Fruit fly (Drosophila melanogaster) whole organism, embryonic: Measurements from ENCODE around the gene Octbeta2R.
A peak's percentile ranks its signal among the peaks of the same experiment; 100 is the strongest.

Source experiments
- Atf6 ChIP-seq: fragments of 200-800 bp; sonication (Bioruptor generic); IDR thresholded peaks from 2 replicates; pipeline ENCODE4 v1.3.6; 2022; ENCODE audit warnings: missing biosample characterization, missing genetic modification characterization
- Awh ChIP-seq: fragments of 200-800 bp; sonication (Bioruptor generic); IDR thresholded peaks from 2 replicates; pipeline ENCODE4, ENCODE4 v1.3.6; 2022; ENCODE audit warnings: missing biosample characterization, missing genetic modification characterization
- B-H1 ChIP-seq: fragments of 200-800 bp; sonication (Bioruptor generic); IDR thresholded peaks from 3 replicates; pipeline ENCODE4 v1.3.6; 2022; ENCODE audit warnings: missing biosample characterization, missing genetic modification characterization
- CG10267 ChIP-seq: fragments of 200-800 bp; sonication (Bioruptor generic); optimal IDR thresholded peaks from 2 replicates; lab custom pipeline; 2018; ENCODE audit warnings: missing biosample characterization, mild to moderate bottlenecking, missing genetic modification characterization, moderate library complexity
- CG11093 ChIP-seq: fragments of 200-800 bp; sonication (Bioruptor generic); IDR thresholded peaks from 3 replicates; pipeline ENCODE4 v1.3.6; 2022; ENCODE audit warnings: missing biosample characterization, missing genetic modification characterization
- CG11560 ChIP-seq: fragments of 200-800 bp; sonication (Bioruptor generic); IDR thresholded peaks from 3 replicates; pipeline ENCODE4 v1.3.6; 2022; ENCODE audit warnings: missing biosample characterization, missing genetic modification characterization
- CG11696 ChIP-seq: fragments of 200-800 bp; sonication (Bioruptor generic); IDR thresholded peaks from 2 replicates; pipeline ENCODE4 v1.3.6; 2022; ENCODE audit warnings: missing biosample characterization, missing genetic modification characterization
- CG13624 ChIP-seq: fragments of 200-800 bp; sonication (Bioruptor generic); optimal IDR thresholded peaks from 2 replicates; lab custom pipeline; 2016; ENCODE audit warnings: missing biosample characterization, missing genetic modification characterization
- CG14441 ChIP-seq: fragments of 200-800 bp; sonication (Bioruptor generic); IDR thresholded peaks from 2 replicates; pipeline ENCODE4 v1.3.6; 2022; ENCODE audit warnings: missing biosample characterization, missing genetic modification characterization
- CG15269 ChIP-seq: fragments of 200-800 bp; sonication (Bioruptor generic); optimal IDR thresholded peaks from 2 replicates; lab custom pipeline; 2018; ENCODE audit warnings: missing biosample characterization, mild to moderate bottlenecking, missing genetic modification characterization, moderate library complexity
- CG1529 ChIP-seq: fragments of 200-800 bp; sonication (Bioruptor generic); optimal IDR thresholded peaks from 3 replicates; lab custom pipeline; 2018; ENCODE audit warnings: missing biosample characterization, missing genetic modification characterization
- CG1603 ChIP-seq: fragments of 200-800 bp; sonication (Bioruptor generic); optimal IDR thresholded peaks from 2 replicates; lab custom pipeline; 2019; ENCODE audit warnings: missing biosample characterization, mild to moderate bottlenecking, missing genetic modification characterization, moderate library complexity
- CG16779 ChIP-seq: fragments of 200-800 bp; sonication (Bioruptor generic); IDR thresholded peaks from 2 replicates; pipeline ENCODE4 v1.3.6; 2022; ENCODE audit warnings: missing biosample characterization, missing genetic modification characterization
- CG16813 ChIP-seq: fragments of 200-800 bp; sonication (Bioruptor generic); IDR thresholded peaks from 3 replicates; pipeline ENCODE4 v1.3.6; 2022; ENCODE audit warnings: missing biosample characterization, missing genetic modification characterization; ENCODE audit not compliant: partially characterized antibody
- CG17385 ChIP-seq: fragments of 200-800 bp; sonication (Bioruptor generic); optimal IDR thresholded peaks from 3 replicates; lab custom pipeline; 2018; ENCODE audit warnings: missing biosample characterization, mild to moderate bottlenecking, missing genetic modification characterization
- CG17829 ChIP-seq: fragments of 200-800 bp; optimal IDR thresholded peaks from 2 replicates; lab custom pipeline; 2019; ENCODE audit warnings: missing biosample characterization, mild to moderate bottlenecking, missing genetic modification characterization, moderate library complexity
- CG17912 ChIP-seq: fragments of 200-800 bp; sonication (Bioruptor generic); optimal IDR thresholded peaks from 2 replicates; lab custom pipeline; 2018; ENCODE audit warnings: missing biosample characterization, mild to moderate bottlenecking, missing genetic modification characterization
- CG4854 ChIP-seq: fragments of 200-800 bp; sonication (Bioruptor generic); optimal IDR thresholded peaks from 2 replicates; lab custom pipeline; 2016; ENCODE audit warnings: missing biosample characterization, missing genetic modification characterization, inconsistent platforms
- CG6689 ChIP-seq: fragments of 200-800 bp; sonication (Bioruptor generic); IDR thresholded peaks from 2 replicates; pipeline ENCODE4 v1.3.6; 2022; ENCODE audit warnings: missing biosample characterization, missing genetic modification characterization
- CG8478 ChIP-seq: fragments of >200 bp; optimal IDR thresholded peaks from 2 replicates; lab custom pipeline; 2018
- CG9797 ChIP-seq: fragments of 200-800 bp; sonication (Bioruptor generic); optimal IDR thresholded peaks from 3 replicates; lab custom pipeline; 2018; ENCODE audit warnings: missing biosample characterization, mild to moderate bottlenecking, missing genetic modification characterization
- CHES-1-like ChIP-seq: fragments of 200-800 bp; sonication (Bioruptor generic); optimal IDR thresholded peaks from 2 replicates; lab custom pipeline; 2016; ENCODE audit warnings: missing biosample characterization, missing genetic modification characterization
- Dad ChIP-seq: fragments of 200-800 bp; sonication (Bioruptor generic); optimal IDR thresholded peaks from 3 replicates; lab custom pipeline; 2016; ENCODE audit warnings: missing biosample characterization, missing genetic modification characterization
- E2f1 ChIP-seq: fragments of 200-800 bp; sonication (Bioruptor generic); IDR thresholded peaks from 2 replicates; pipeline ENCODE4 v1.3.6; 2022; ENCODE audit warnings: missing biosample characterization, missing genetic modification characterization
- HLH3B ChIP-seq: fragments of 200-800 bp; sonication (Bioruptor generic); IDR thresholded peaks from 2 replicates; pipeline ENCODE4 v1.3.6; 2022; ENCODE audit warnings: missing biosample characterization, missing genetic modification characterization
- Hand ChIP-seq: fragments of 200-800 bp; sonication (Bioruptor generic); optimal IDR thresholded peaks from 2 replicates; lab custom pipeline; 2017; ENCODE audit warnings: mild to moderate bottlenecking, missing biosample characterization, missing genetic modification reagents, missing genetic modification characterization
- Lim3 ChIP-seq: fragments of 200-800 bp; sonication (Bioruptor generic); IDR thresholded peaks from 2 replicates; pipeline ENCODE4 v1.3.6; 2022; ENCODE audit warnings: missing biosample characterization, missing genetic modification characterization
- Meics ChIP-seq: fragments of 200-800 bp; sonication (Bioruptor generic); optimal IDR thresholded peaks from 2 replicates; lab custom pipeline; 2017; ENCODE audit warnings: missing biosample characterization, mild to moderate bottlenecking, missing genetic modification characterization
- NC2β ChIP-seq: fragments of 200-800 bp; sonication (Bioruptor generic); optimal IDR thresholded peaks from 2 replicates; lab custom pipeline; 2016; ENCODE audit warnings: missing biosample characterization, missing genetic modification characterization
- Neu2 ChIP-seq: fragments of 200-800 bp; sonication (Bioruptor generic); optimal IDR thresholded peaks from 3 replicates; lab custom pipeline; 2016; ENCODE audit warnings: missing biosample characterization, missing genetic modification characterization, borderline replicate concordance
- YL-1 ChIP-seq: fragments of 200-800 bp; sonication (Bioruptor generic); optimal IDR thresholded peaks from 3 replicates; lab custom pipeline; 2017; ENCODE audit warnings: missing biosample characterization, mild to moderate bottlenecking, missing genetic modification characterization
- abd-A ChIP-seq: fragments of 200-800 bp; sonication (Bioruptor generic); optimal IDR thresholded peaks from 3 replicates; lab custom pipeline; 2019; ENCODE audit warnings: missing biosample characterization, mild to moderate bottlenecking, missing genetic modification characterization, moderate library complexity
- bowl ChIP-seq: fragments of 200-800 bp; sonication (Bioruptor generic); IDR thresholded peaks from 2 replicates; pipeline ENCODE4 v1.3.6; 2022; ENCODE audit warnings: missing biosample characterization, missing genetic modification characterization
- corto ChIP-seq: fragments of 200-800 bp; sonication (Bioruptor generic); optimal IDR thresholded peaks from 2 replicates; lab custom pipeline; 2016; ENCODE audit warnings: missing biosample characterization, mild to moderate bottlenecking, missing genetic modification characterization, moderate library complexity
- crp ChIP-seq, 2 experiments: fragments of 200-800 bp; sonication (Bioruptor generic); optimal IDR thresholded peaks; 2 replicates in 1 of 2; 3 replicates in 1 of 2; lab custom pipeline; 2017; ENCODE audit warnings: missing biosample characterization in 2 of 2, missing genetic modification characterization in 2 of 2, mild to moderate bottlenecking in 1 of 2, moderate library complexity in 1 of 2
- dmrt11E ChIP-seq: fragments of 200-800 bp; sonication (Bioruptor generic); optimal IDR thresholded peaks from 3 replicates; lab custom pipeline; 2018; ENCODE audit warnings: missing biosample characterization, mild to moderate bottlenecking, missing genetic modification characterization, moderate library complexity
- fd64A ChIP-seq: fragments of 200-800 bp; sonication (Bioruptor generic); optimal IDR thresholded peaks from 3 replicates; lab custom pipeline; 2018; ENCODE audit warnings: missing biosample characterization, mild to moderate bottlenecking, missing genetic modification characterization
- ftz-f1 ChIP-seq: fragments of 200-800 bp; sonication (Bioruptor generic); optimal IDR thresholded peaks from 2 replicates; lab custom pipeline; 2016; ENCODE audit warnings: missing biosample characterization, missing genetic modification characterization
- grn ChIP-seq: fragments of 200-800 bp; sonication (Bioruptor generic); optimal IDR thresholded peaks from 3 replicates; lab custom pipeline; 2017; ENCODE audit warnings: missing biosample characterization, missing genetic modification characterization
- gsb ChIP-seq: fragments of 200-800 bp; sonication (Bioruptor generic); IDR thresholded peaks from 2 replicates; pipeline ENCODE4 v1.3.6; 2022; ENCODE audit warnings: missing biosample characterization, missing genetic modification characterization
- hb ChIP-seq: fragments of 200-800 bp; sonication (Bioruptor generic); IDR thresholded peaks from 3 replicates; pipeline ENCODE4 v1.3.6; 2022; ENCODE audit warnings: missing biosample characterization, missing genetic modification characterization; ENCODE audit not compliant: partially characterized antibody
- hbn ChIP-seq: fragments of 200-800 bp; sonication (Bioruptor generic); IDR thresholded peaks from 2 replicates; pipeline ENCODE4 v1.3.6; 2022; ENCODE audit warnings: missing biosample characterization, missing genetic modification characterization; ENCODE audit not compliant: partially characterized antibody
- jing ChIP-seq: fragments of 200-800 bp; sonication (Bioruptor generic); optimal IDR thresholded peaks from 2 replicates; lab custom pipeline; 2018; ENCODE audit warnings: missing biosample characterization, mild to moderate bottlenecking, missing genetic modification characterization
- lbe ChIP-seq: fragments of 200-800 bp; sonication (Bioruptor generic); optimal IDR thresholded peaks from 2 replicates; lab custom pipeline; 2016; ENCODE audit warnings: missing biosample characterization, mild to moderate bottlenecking, missing genetic modification characterization
- maf-S ChIP-seq: fragments of 200-800 bp; sonication (Bioruptor generic); optimal IDR thresholded peaks from 2 replicates; lab custom pipeline; 2016; ENCODE audit warnings: missing biosample characterization, missing genetic modification characterization
- mld ChIP-seq: fragments of 200-800 bp; sonication (Bioruptor generic); IDR thresholded peaks from 3 replicates; pipeline ENCODE4 v1.3.6; 2022; ENCODE audit warnings: missing biosample characterization, missing genetic modification characterization; ENCODE audit not compliant: partially characterized antibody
- oc ChIP-seq: fragments of 200-800 bp; sonication (Bioruptor generic); optimal IDR thresholded peaks from 2 replicates; lab custom pipeline; 2018; ENCODE audit warnings: missing biosample characterization, mild to moderate bottlenecking, missing genetic modification characterization, moderate library complexity
- pros ChIP-seq: fragments of 200-800 bp; sonication (Bioruptor generic); optimal IDR thresholded peaks from 3 replicates; lab custom pipeline; 2019; ENCODE audit warnings: missing biosample characterization, mild to moderate bottlenecking, missing genetic modification characterization, moderate library complexity
- run ChIP-seq: fragments of 200-800 bp; sonication (Bioruptor generic); optimal IDR thresholded peaks from 3 replicates; lab custom pipeline; 2018; ENCODE audit warnings: missing biosample characterization, mild to moderate bottlenecking, missing genetic modification characterization
- tin ChIP-seq: fragments of 200-800 bp; sonication (Bioruptor generic); optimal IDR thresholded peaks from 3 replicates; lab custom pipeline; 2016; ENCODE audit warnings: missing biosample characterization, missing genetic modification characterization
- twi ChIP-seq: fragments of 200-800 bp; optimal IDR thresholded peaks from 2 replicates; lab custom pipeline; 2019; ENCODE audit warnings: missing biosample characterization, mild to moderate bottlenecking, missing genetic modification characterization, moderate library complexity
- unpg ChIP-seq: fragments of 200-800 bp; sonication (Bioruptor generic); optimal IDR thresholded peaks from 3 replicates; lab custom pipeline; 2018; ENCODE audit warnings: missing biosample characterization, mild to moderate bottlenecking, missing genetic modification characterization, moderate library complexity

Gene Octbeta2R

DNA sequence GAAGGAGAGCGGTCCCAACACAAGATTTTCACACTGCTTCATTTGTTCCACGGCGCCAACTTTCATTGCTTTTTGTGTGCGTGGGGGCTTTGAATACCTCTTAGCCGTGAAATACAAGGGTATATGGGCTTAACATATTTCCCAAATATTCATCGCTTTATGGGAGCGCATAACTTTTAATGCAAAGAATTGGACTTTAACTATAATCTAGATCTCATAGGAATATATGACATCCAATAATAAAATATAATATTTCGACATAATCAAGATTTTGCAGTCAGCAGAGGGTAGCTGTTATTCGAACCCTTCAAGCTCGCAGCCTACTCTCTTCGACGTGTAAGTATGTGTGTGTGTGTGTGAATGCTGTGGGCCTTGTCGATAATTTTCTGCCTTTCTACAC, 3.9 kb downstream of the Octbeta2R start (continued):
- TF ChIP-seq twi (tag; lab: Kevin White, UChicago) (no peak), CG16779 (GFP tag; lab: Robert Waterston, UW) (no peak), E2f1 (peak; percentile 28; the same call in 1 of the 2 replicates), Lim3 (GFP tag; lab: Robert Waterston, UW) (no peak), corto (GFP tag; lab: Kevin White, UChicago) (no peak), jing (GFP tag; lab: Kevin White, UChicago) (no peak), run (tag; lab: Kevin White, UChicago) (no peak), Meics (GFP tag; lab: Kevin White, UChicago) (peak; percentile 59), CG6689 (GFP tag; lab: Robert Waterston, UW) (peak; percentile 44), mld (GFP tag; lab: Robert Waterston, UW) (no peak), unpg (peak; percentile 31), Neu2 (GFP tag; lab: Kevin White, UChicago) (no peak), CG11696 (GFP tag; lab: Robert Waterston, UW) (no peak), CG13624 (GFP tag; lab: Kevin White, UChicago) (no peak), grn (GFP tag; lab: Kevin White, UChicago) (no peak), pros (GFP tag; lab: Kevin White, UChicago) (no peak), HLH3B (peak; percentile 34; the same call in 1 of the 2 replicates), NC2β (GFP tag; lab: Kevin White, UChicago) (no peak), gsb (GFP tag; lab: Robert Waterston, UW) (no peak), Atf6 (GFP tag; lab: Robert Waterston, UW) (peak; percentile 41; the same call in 1 of the 2 replicates), CG11560 (tag; lab: Robert Waterston, UW) (no peak), tin (GFP tag; lab: Kevin White, UChicago) (no peak), Awh (GFP tag; lab: Robert Waterston, UW) (no peak), CG11093 (GFP tag; lab: Robert Waterston, UW) (no peak), maf-S (no peak), CG14441 (GFP tag; lab: Robert Waterston, UW) (peak; percentile 36), bowl (no peak), abd-A (tag; lab: Kevin White, UChicago) (no peak), CG17385 (GFP tag; lab: Kevin White, UChicago) (no peak), fd64A (GFP tag; lab: Kevin White, UChicago) (no peak), ftz-f1 (no peak), CG8478 (lab: Kevin White, UChicago) (no peak), CG15269 (tag; lab: Kevin White, UChicago) (peak; percentile 39), CG17912 (GFP tag; lab: Kevin White, UChicago) (no peak), Dad (GFP tag; lab: Kevin White, UChicago) (no peak), CG4854 (no peak), CG17829 (no peak), YL-1 (GFP tag; lab: Kevin White, UChicago) (no peak), CG10267 (tag; lab: Kevin White, UChicago) (no peak), crp (GFP tag; optimal IDR thresholded peaks at IDR 0.05; lab: Kevin White, UChicago) (no peak), hbn (no peak), B-H1 (no peak), dmrt11E (tag; lab: Kevin White, UChicago) (no peak), CG16813 (GFP tag; lab: Robert Waterston, UW) (no peak), Hand (GFP tag; lab: Kevin White, UChicago) (peak; percentile 7), oc (tag; lab: Kevin White, UChicago) (no peak), CHES-1-like (GFP tag; lab: Kevin White, UChicago) (no peak), lbe (GFP tag; lab: Kevin White, UChicago) (no peak), hb (GFP tag; lab: Robert Waterston, UW) (no peak), CG9797 (GFP tag; lab: Kevin White, UChicago) (no peak), CG1603 (tag; lab: Kevin White, UChicago) (peak; percentile 16), CG1529 (GFP tag; lab: Kevin White, UChicago) (no peak)
